Fruit fly (Drosophila melanogaster) whole organism, embryonic: ENCODE results near the gene sol.
A peak's percentile ranks its signal among the peaks of the same experiment; 100 is the strongest.

Experiments used
- CG10366 ChIP-seq: fragments of 200-800 bp; sonication (Bioruptor generic); IDR thresholded peaks from 2 replicates; pipeline ENCODE4 v1.3.6; 2022; ENCODE audit warnings: missing biosample characterization, missing genetic modification characterization
- CG11093 ChIP-seq: fragments of 200-800 bp; sonication (Bioruptor generic); IDR thresholded peaks from 3 replicates; pipeline ENCODE4 v1.3.6; 2022; ENCODE audit warnings: missing biosample characterization, missing genetic modification characterization
- CG1602 ChIP-seq: fragments of 200-800 bp; sonication (Bioruptor generic); optimal IDR thresholded peaks from 3 replicates; lab custom pipeline; 2016; ENCODE audit warnings: missing biosample characterization, missing genetic modification characterization
- CG1603 ChIP-seq: fragments of 200-800 bp; sonication (Bioruptor generic); optimal IDR thresholded peaks from 2 replicates; lab custom pipeline; 2019; ENCODE audit warnings: missing biosample characterization, mild to moderate bottlenecking, missing genetic modification characterization, moderate library complexity
- CG17829 ChIP-seq: fragments of 200-800 bp; optimal IDR thresholded peaks from 2 replicates; lab custom pipeline; 2019; ENCODE audit warnings: missing biosample characterization, mild to moderate bottlenecking, missing genetic modification characterization, moderate library complexity
- CG2199 ChIP-seq: fragments of 200-800 bp; sonication (Bioruptor generic); IDR thresholded peaks from 3 replicates; pipeline ENCODE4 v1.3.6; 2022; ENCODE audit warnings: missing biosample characterization, missing genetic modification characterization
- CG2202 ChIP-seq: fragments of 200-800 bp; sonication (Bioruptor generic); optimal IDR thresholded peaks from 2 replicates; lab custom pipeline; 2018; ENCODE audit warnings: missing biosample characterization, mild to moderate bottlenecking, missing genetic modification characterization
- CG32532 ChIP-seq: fragments of 200-800 bp; sonication (Bioruptor generic); IDR thresholded peaks from 2 replicates; pipeline ENCODE4 v1.3.6; 2022; ENCODE audit warnings: missing biosample characterization, missing genetic modification characterization
- CG32772 ChIP-seq: fragments of 200-800 bp; sonication (Bioruptor generic); IDR thresholded peaks from 2 replicates; pipeline ENCODE4 v1.3.6; 2022; ENCODE audit warnings: missing biosample characterization, missing genetic modification characterization
- CG3726 ChIP-seq: fragments of 200-800 bp; sonication (Bioruptor generic); IDR thresholded peaks from 3 replicates; pipeline ENCODE4, ENCODE4 v1.3.6; 2022; ENCODE audit warnings: missing biosample characterization, missing genetic modification characterization
- CG4282 ChIP-seq: fragments of 200-800 bp; sonication (Bioruptor generic); optimal IDR thresholded peaks from 2 replicates; lab custom pipeline; 2016; ENCODE audit warnings: missing biosample characterization, missing genetic modification characterization
- CG5180 ChIP-seq: fragments of 200-800 bp; sonication (Bioruptor generic); optimal IDR thresholded peaks from 3 replicates; lab custom pipeline; 2017; ENCODE audit warnings: missing biosample characterization, missing genetic modification characterization, mild to moderate bottlenecking, moderate library complexity, missing genetic modification reagents
- CG6654 ChIP-seq: fragments of 200-800 bp; sonication (Bioruptor generic); optimal IDR thresholded peaks from 2 replicates; lab custom pipeline; 2017; ENCODE audit warnings: missing biosample characterization, mild to moderate bottlenecking, missing genetic modification characterization
- CG7357 ChIP-seq: fragments of 200-800 bp; sonication (Bioruptor generic); IDR thresholded peaks from 3 replicates; pipeline ENCODE4 v1.3.6; 2022; ENCODE audit warnings: missing biosample characterization, missing genetic modification characterization
- CG7786 ChIP-seq: fragments of 200-800 bp; sonication (Bioruptor generic); optimal IDR thresholded peaks from 2 replicates; lab custom pipeline; 2016; ENCODE audit warnings: missing biosample characterization, missing genetic modification characterization
- CG7839 ChIP-seq: fragments of 200-800 bp; sonication (Bioruptor generic); optimal IDR thresholded peaks from 3 replicates; lab custom pipeline; 2018; ENCODE audit warnings: missing biosample characterization, mild to moderate bottlenecking, missing genetic modification characterization, moderate library complexity
- CG8924 ChIP-seq: fragments of 200-800 bp; optimal IDR thresholded peaks from 3 replicates; lab custom pipeline; 2019; ENCODE audit warnings: missing biosample characterization, mild to moderate bottlenecking, missing genetic modification characterization, moderate library complexity
- CG9932 ChIP-seq: fragments of 200-800 bp; sonication (Bioruptor generic); IDR thresholded peaks from 2 replicates; pipeline ENCODE4 v1.3.6; 2022; ENCODE audit warnings: missing biosample characterization, missing genetic modification characterization
- CTCF ChIP-seq: fragments of 200-800 bp; sonication (Bioruptor generic); optimal IDR thresholded peaks from 2 replicates; lab custom pipeline; 2017; ENCODE audit warnings: missing biosample characterization, mild to moderate bottlenecking, missing genetic modification characterization, moderate library complexity
- H15 ChIP-seq: fragments of 200-800 bp; sonication (Bioruptor generic); IDR thresholded peaks from 3 replicates; pipeline ENCODE4 v1.3.6; 2022; ENCODE audit warnings: missing biosample characterization, missing genetic modification characterization
- HLH3B ChIP-seq: fragments of 200-800 bp; sonication (Bioruptor generic); IDR thresholded peaks from 2 replicates; pipeline ENCODE4 v1.3.6; 2022; ENCODE audit warnings: missing biosample characterization, missing genetic modification characterization
- Hand ChIP-seq: fragments of 200-800 bp; sonication (Bioruptor generic); optimal IDR thresholded peaks from 2 replicates; lab custom pipeline; 2017; ENCODE audit warnings: mild to moderate bottlenecking, missing biosample characterization, missing genetic modification reagents, missing genetic modification characterization
- HmgZ ChIP-seq: fragments of 200-800 bp; sonication (Bioruptor generic); optimal IDR thresholded peaks from 2 replicates; lab custom pipeline; 2018; ENCODE audit warnings: missing biosample characterization, mild to moderate bottlenecking, missing genetic modification characterization
- Hr3 ChIP-seq: fragments of 200-800 bp; sonication (Bioruptor generic); optimal IDR thresholded peaks from 3 replicates; lab custom pipeline; 2016; ENCODE audit warnings: missing biosample characterization, missing genetic modification characterization
- MESR4 ChIP-seq: fragments of 200-800 bp; sonication (Bioruptor generic); optimal IDR thresholded peaks from 2 replicates; lab custom pipeline; 2018; ENCODE audit warnings: missing biosample characterization, mild to moderate bottlenecking, missing genetic modification characterization, moderate library complexity
- Max ChIP-seq: fragments of 200-800 bp; sonication (Bioruptor generic); optimal IDR thresholded peaks from 2 replicates; lab custom pipeline; 2016; ENCODE audit warnings: missing biosample characterization, mild to moderate bottlenecking, missing genetic modification characterization
- Meics ChIP-seq: fragments of 200-800 bp; sonication (Bioruptor generic); optimal IDR thresholded peaks from 2 replicates; lab custom pipeline; 2017; ENCODE audit warnings: missing biosample characterization, mild to moderate bottlenecking, missing genetic modification characterization
- Mrtf ChIP-seq: fragments of 200-800 bp; sonication (Bioruptor generic); IDR thresholded peaks from 3 replicates; pipeline ENCODE4 v1.3.6; 2022; ENCODE audit warnings: missing biosample characterization, missing genetic modification characterization
- Neu2 ChIP-seq: fragments of 200-800 bp; sonication (Bioruptor generic); optimal IDR thresholded peaks from 3 replicates; lab custom pipeline; 2016; ENCODE audit warnings: missing biosample characterization, missing genetic modification characterization, borderline replicate concordance
- Nf-YA ChIP-seq: fragments of 200-800 bp; sonication (Bioruptor generic); IDR thresholded peaks from 2 replicates; pipeline ENCODE4 v1.3.6; 2022; ENCODE audit warnings: missing biosample characterization, missing genetic modification characterization
- Nf-YC ChIP-seq: fragments of 200-800 bp; optimal IDR thresholded peaks from 3 replicates; lab custom pipeline; 2019; ENCODE audit warnings: missing biosample characterization, mild to moderate bottlenecking, missing genetic modification characterization, moderate library complexity
- Oli ChIP-seq: fragments of 200-800 bp; sonication (Bioruptor generic); optimal IDR thresholded peaks from 2 replicates; lab custom pipeline; 2018; ENCODE audit warnings: missing biosample characterization, mild to moderate bottlenecking, missing genetic modification characterization, moderate library complexity
- Optix ChIP-seq: fragments of 200-800 bp; sonication (Bioruptor generic); IDR thresholded peaks from 3 replicates; pipeline ENCODE4 v1.3.6; 2022; ENCODE audit warnings: missing biosample characterization, missing genetic modification characterization
- Sin3A ChIP-seq: fragments of >200 bp; optimal IDR thresholded peaks from 2 replicates; lab custom pipeline; 2018
- ase ChIP-seq: fragments of 200-800 bp; sonication (Bioruptor generic); IDR thresholded peaks from 3 replicates; pipeline ENCODE4 v1.3.6; 2022; ENCODE audit warnings: missing biosample characterization, missing genetic modification characterization
- bcd ChIP-seq: fragments of 200-800 bp; sonication (Bioruptor generic); optimal IDR thresholded peaks from 2 replicates; lab custom pipeline; 2017; ENCODE audit warnings: missing biosample characterization, mild to moderate bottlenecking, missing genetic modification characterization
- br ChIP-seq: fragments of >200 bp; optimal IDR thresholded peaks from 2 replicates; lab custom pipeline; 2017
- cwo ChIP-seq: fragments of 200-800 bp; sonication (Bioruptor generic); optimal IDR thresholded peaks from 3 replicates; lab custom pipeline; 2017; ENCODE audit warnings: missing biosample characterization, missing genetic modification characterization, mild to moderate bottlenecking, moderate library complexity, missing genetic modification reagents
- dm ChIP-seq: fragments of 200-800 bp; sonication (Bioruptor generic); optimal IDR thresholded peaks from 3 replicates; lab custom pipeline; 2016; ENCODE audit warnings: missing biosample characterization, missing genetic modification characterization
- dysf ChIP-seq: fragments of 200-800 bp; sonication (Bioruptor generic); IDR thresholded peaks from 3 replicates; pipeline ENCODE4 v1.3.6; 2022; ENCODE audit warnings: missing biosample characterization, missing genetic modification characterization
- esg ChIP-seq: fragments of 200-800 bp; sonication (Bioruptor generic); conservative IDR thresholded peaks from 2 replicates; pipeline ENCODE4 v1.3.6; 2022; ENCODE audit warnings: missing biosample characterization, missing genetic modification characterization
- her ChIP-seq: fragments of 200-800 bp; sonication (Bioruptor generic); optimal IDR thresholded peaks from 2 replicates; lab custom pipeline; 2016; ENCODE audit warnings: missing biosample characterization, missing genetic modification characterization
- hkb ChIP-seq, 2 experiments: fragments of 200-800 bp in 1 of 2; fragments of >200 bp in 1 of 2; sonication (Bioruptor generic) in 1 of 2; IDR thresholded peaks in 1 of 2; optimal IDR thresholded peaks in 1 of 2; 2 replicates each; pipeline versions ENCODE4 v1.3.6 to Lab custom; 2017 to 2022; ENCODE audit warnings: missing biosample characterization in 1 of 2, missing genetic modification characterization in 1 of 2
- insv ChIP-seq, 2 experiments: fragments of 200-800 bp; sonication (Bioruptor generic); optimal IDR thresholded peaks; 3 replicates each; lab custom pipeline; 2016 to 2018; ENCODE audit warnings: missing biosample characterization in 2 of 2, missing genetic modification characterization in 2 of 2
- kah ChIP-seq: fragments of 200-800 bp; sonication (Bioruptor generic); optimal IDR thresholded peaks from 2 replicates; lab custom pipeline; 2018; ENCODE audit warnings: missing biosample characterization, mild to moderate bottlenecking, missing genetic modification characterization
- nerfin-2 ChIP-seq: fragments of 200-800 bp; sonication (Bioruptor generic); IDR thresholded peaks from 2 replicates; pipeline ENCODE4 v1.3.6; 2022; ENCODE audit warnings: missing biosample characterization, missing genetic modification characterization; ENCODE audit not compliant: partially characterized antibody
- psq ChIP-seq: fragments of 200-800 bp; sonication (Bioruptor generic); optimal IDR thresholded peaks from 2 replicates; lab custom pipeline; 2017; ENCODE audit warnings: missing biosample characterization, missing genetic modification characterization
- sens ChIP-seq: fragments of 200-800 bp; sonication (Bioruptor generic); peaks from one replicate; lab custom pipeline; 2016; ENCODE audit warnings: missing biosample characterization, missing genetic modification characterization
- shn ChIP-seq: fragments of 200-800 bp; sonication (Bioruptor generic); optimal IDR thresholded peaks from 3 replicates; lab custom pipeline; 2016; ENCODE audit warnings: missing biosample characterization, missing genetic modification characterization
- so ChIP-seq: fragments of 200-800 bp; sonication (Bioruptor generic); IDR thresholded peaks from 3 replicates; pipeline ENCODE4 v1.3.6; 2022; ENCODE audit warnings: missing biosample characterization, missing genetic modification characterization
- unpg ChIP-seq: fragments of 200-800 bp; sonication (Bioruptor generic); optimal IDR thresholded peaks from 3 replicates; lab custom pipeline; 2018; ENCODE audit warnings: missing biosample characterization, mild to moderate bottlenecking, missing genetic modification characterization, moderate library complexity

The sol gene

dm6 chrX:21319202-21319772 lies 30.8 kb upstream of the sol start, which contains the start of the genes SLIRP1 and anox (continued):
- TF ChIP-seq hkb (optimal IDR thresholded peaks at IDR 0.05; lab: Kevin White, UChicago), result no peak
- peak; percentile 84 for TF ChIP-seq hkb (GFP tag; IDR thresholded peaks at IDR 0.05; lab: Robert Waterston, UW)
- TF ChIP-seq CG4282 (GFP tag; lab: Kevin White, UChicago), result no peak
- TF ChIP-seq unpg (GFP tag; lab: Kevin White, UChicago), result peak; percentile 89
- no peak for TF ChIP-seq Neu2 (GFP tag; lab: Kevin White, UChicago)
- TF ChIP-seq CG6654 (GFP tag; lab: Kevin White, UChicago), result peak; percentile 65
- peak; percentile 94 for TF ChIP-seq CG7839 (tag; lab: Kevin White, UChicago)
- TF ChIP-seq dm (GFP tag; lab: Kevin White, UChicago), result peak; percentile 77
- TF ChIP-seq CG10366 (GFP tag; lab: Robert Waterston, UW), result peak; percentile 77
- peak; percentile 66 for TF ChIP-seq CG1603 (tag; lab: Kevin White, UChicago)
- TF ChIP-seq kah, result peak; percentile 3
- peak; percentile 66 for TF ChIP-seq psq (GFP tag; lab: Kevin White, UChicago)
- peak; percentile 76 for TF ChIP-seq CG7357
- peak; percentile 79 for TF ChIP-seq Hand (GFP tag; lab: Kevin White, UChicago)
- TF ChIP-seq MESR4 (GFP tag; lab: Kevin White, UChicago), result no peak
- no peak for TF ChIP-seq Optix (GFP tag; lab: Robert Waterston, UW)
- no peak for TF ChIP-seq nerfin-2 (GFP tag; lab: Robert Waterston, UW)
- peak; percentile 85 for TF ChIP-seq CG32532
- peak; percentile 48; the same call in 1 of the 3 replicates for TF ChIP-seq ase (GFP tag; lab: Robert Waterston, UW)
- TF ChIP-seq HLH3B (GFP tag; lab: Robert Waterston, UW), result peak; percentile 73
- TF ChIP-seq Max (GFP tag; lab: Kevin White, UChicago), result peak; percentile 75
- TF ChIP-seq CG1602 (GFP tag; lab: Kevin White, UChicago), result peak; percentile 89
- TF ChIP-seq Nf-YC (tag; lab: Kevin White, UChicago), result peak; percentile 76
- TF ChIP-seq H15, result peak; percentile 72
- TF ChIP-seq cwo, result peak; percentile 81
- 0 out of 2 replicates have a peak, but pooled peaks have one; percentile 40 for TF ChIP-seq Nf-YA
- TF ChIP-seq CG3726 (GFP tag; lab: Robert Waterston, UW), result peak; percentile 48; the same call in 1 of the 3 replicates
- TF ChIP-seq CG9932 (GFP tag; lab: Robert Waterston, UW), result peak; percentile 86
- peak; percentile 91 for TF ChIP-seq Oli (tag; lab: Kevin White, UChicago)
- peak; percentile 84 for TF ChIP-seq esg
- TF ChIP-seq her (GFP tag; lab: Kevin White, UChicago), result peak; percentile 64
- peak; percentile 88 for TF ChIP-seq HmgZ (tag; lab: Kevin White, UChicago)
- peak; percentile 67 for TF ChIP-seq CG11093 (GFP tag; lab: Robert Waterston, UW)
- TF ChIP-seq insv (GFP tag; optimal IDR thresholded peaks at IDR 0.05; lab: Kevin White, UChicago), result peak in 1 of 2 experiments; percentile 48
- TF ChIP-seq bcd (GFP tag; lab: Kevin White, UChicago), result peak; percentile 90
- TF ChIP-seq CG7786 (GFP tag; lab: Kevin White, UChicago), result peak; percentile 79
- TF ChIP-seq shn (GFP tag; lab: Kevin White, UChicago), result peak; percentile 84
- peak; percentile 64 for TF ChIP-seq CG2202 (tag; lab: Kevin White, UChicago)
- peak; percentile 92 for TF ChIP-seq CG8924
- TF ChIP-seq sens (GFP tag; lab: Kevin White, UChicago), result peak; percentile 97
- peak; percentile 71 for TF ChIP-seq CG32772
- peak; percentile 89 for TF ChIP-seq Hr3 (GFP tag; lab: Kevin White, UChicago)
- TF ChIP-seq CG2199, result no peak
- TF ChIP-seq br, result no peak
- peak; percentile 60; the same call in 1 of the 3 replicates for TF ChIP-seq Mrtf (GFP tag; lab: Robert Waterston, UW)
- peak; percentile 36 for TF ChIP-seq CTCF (GFP tag; lab: Kevin White, UChicago)
- TF ChIP-seq so, result no peak; the same call in 2 of the 3 replicates
- TF ChIP-seq Sin3A (lab: Kevin White, UChicago), result no peak
- peak; percentile 90 for TF ChIP-seq dysf
- peak; percentile 63 for TF ChIP-seq CG5180
- TF ChIP-seq CG17829 (tag; lab: Kevin White, UChicago), result peak; percentile 87
- peak; percentile 91 for TF ChIP-seq Meics
